Fruit fly (Drosophila melanogaster) whole organism, embryonic: ENCODE results near the gene CG32679.
A peak's percentile ranks its signal among the peaks of the same experiment; 100 is the strongest.

Experiments used
- BEAF-32 ChIP-seq: fragments of 200-800 bp; sonication (Bioruptor generic); optimal IDR thresholded peaks from 3 replicates; lab custom pipeline; 2017; ENCODE audit warnings: missing biosample characterization, missing genetic modification characterization, mild to moderate bottlenecking, moderate library complexity, missing genetic modification reagents
- Bgb ChIP-seq: fragments of 200-800 bp; sonication (Bioruptor generic); IDR thresholded peaks from 2 replicates; pipeline ENCODE4 v1.3.6; 2022; ENCODE audit warnings: missing biosample characterization, missing genetic modification characterization; ENCODE audit not compliant: partially characterized antibody
- BtbVII ChIP-seq: fragments of 200-800 bp; sonication (Bioruptor generic); optimal IDR thresholded peaks from 3 replicates; lab custom pipeline; 2017; ENCODE audit warnings: missing biosample characterization, mild to moderate bottlenecking, missing genetic modification characterization
- CG10565 ChIP-seq: fragments of 200-800 bp; sonication (Bioruptor generic); optimal IDR thresholded peaks from 3 replicates; lab custom pipeline; 2016; ENCODE audit warnings: missing biosample characterization, mild to moderate bottlenecking, missing genetic modification characterization
- CG11560 ChIP-seq: fragments of 200-800 bp; sonication (Bioruptor generic); IDR thresholded peaks from 3 replicates; pipeline ENCODE4 v1.3.6; 2022; ENCODE audit warnings: missing biosample characterization, missing genetic modification characterization
- CG12071 ChIP-seq: fragments of 200-800 bp; sonication (Bioruptor generic); optimal IDR thresholded peaks from 3 replicates; lab custom pipeline; 2018; ENCODE audit warnings: missing biosample characterization, mild to moderate bottlenecking, missing genetic modification characterization
- CG12659 ChIP-seq: fragments of 200-800 bp; sonication (Bioruptor generic); optimal IDR thresholded peaks from 3 replicates; lab custom pipeline; 2017; ENCODE audit warnings: mild to moderate bottlenecking, missing biosample characterization, missing genetic modification reagents, missing genetic modification characterization
- CG14860 ChIP-seq: fragments of 200-800 bp; sonication (Bioruptor generic); IDR thresholded peaks from 3 replicates; pipeline ENCODE4 v1.3.6; 2022; ENCODE audit warnings: missing biosample characterization, missing genetic modification characterization; ENCODE audit not compliant: partially characterized antibody
- CG1529 ChIP-seq: fragments of 200-800 bp; sonication (Bioruptor generic); optimal IDR thresholded peaks from 3 replicates; lab custom pipeline; 2018; ENCODE audit warnings: missing biosample characterization, missing genetic modification characterization
- CG15601 ChIP-seq: fragments of 200-800 bp; sonication (Bioruptor generic); optimal IDR thresholded peaks from 3 replicates; lab custom pipeline; 2019; ENCODE audit warnings: missing biosample characterization, mild to moderate bottlenecking, missing genetic modification characterization, moderate library complexity
- CG16815 ChIP-seq: fragments of 200-800 bp; sonication (Bioruptor generic); optimal IDR thresholded peaks from 3 replicates; lab custom pipeline; 2017; ENCODE audit warnings: missing biosample characterization, mild to moderate bottlenecking, missing genetic modification characterization
- CG18262 ChIP-seq: fragments of 200-800 bp; optimal IDR thresholded peaks from 3 replicates; lab custom pipeline; 2019; ENCODE audit warnings: missing biosample characterization, mild to moderate bottlenecking, missing genetic modification characterization, moderate library complexity
- CG2129 ChIP-seq: fragments of 200-800 bp; sonication (Bioruptor generic); IDR thresholded peaks from 2 replicates; pipeline ENCODE4 v1.3.6; 2022; ENCODE audit warnings: missing biosample characterization, missing genetic modification characterization; ENCODE audit not compliant: partially characterized antibody
- CG2202 ChIP-seq: fragments of 200-800 bp; sonication (Bioruptor generic); optimal IDR thresholded peaks from 2 replicates; lab custom pipeline; 2018; ENCODE audit warnings: missing biosample characterization, mild to moderate bottlenecking, missing genetic modification characterization
- CG3838 ChIP-seq: fragments of 200-800 bp; sonication (Bioruptor generic); optimal IDR thresholded peaks from 3 replicates; lab custom pipeline; 2016; ENCODE audit warnings: missing biosample characterization, missing genetic modification characterization
- CG3847 ChIP-seq: fragments of 200-800 bp; sonication (Bioruptor generic); IDR thresholded peaks from 2 replicates; pipeline ENCODE4 v1.3.6; 2022; ENCODE audit warnings: missing biosample characterization, missing genetic modification characterization
- CG7839 ChIP-seq: fragments of 200-800 bp; sonication (Bioruptor generic); optimal IDR thresholded peaks from 3 replicates; lab custom pipeline; 2018; ENCODE audit warnings: missing biosample characterization, mild to moderate bottlenecking, missing genetic modification characterization, moderate library complexity
- CG8290 ChIP-seq, 3 experiments: fragments of 200-800 bp; sonication (Bioruptor generic); optimal IDR thresholded peaks; 2 replicates each; lab custom pipeline; 2016 to 2019; ENCODE audit warnings: missing biosample characterization in 3 of 3, missing genetic modification characterization in 3 of 3, mild to moderate bottlenecking in 2 of 3, moderate library complexity in 1 of 3
- CG8359 ChIP-seq: fragments of 200-800 bp; sonication (Bioruptor generic); optimal IDR thresholded peaks from 2 replicates; lab custom pipeline; 2017; ENCODE audit warnings: missing biosample characterization, mild to moderate bottlenecking, missing genetic modification characterization, borderline replicate concordance
- Camta ChIP-seq: fragments of 200-800 bp; sonication (Bioruptor generic); optimal IDR thresholded peaks from 2 replicates; lab custom pipeline; 2016; ENCODE audit warnings: missing biosample characterization, missing genetic modification characterization
- D19B ChIP-seq: fragments of 200-800 bp; sonication (Bioruptor generic); optimal IDR thresholded peaks from 2 replicates; lab custom pipeline; 2017; ENCODE audit warnings: missing biosample characterization, mild to moderate bottlenecking, missing genetic modification characterization
- Dip2 ChIP-seq: fragments of 200-800 bp; sonication (Bioruptor generic); IDR thresholded peaks from 2 replicates; pipeline ENCODE4 v1.3.6; 2022; ENCODE audit warnings: missing biosample characterization, missing genetic modification characterization
- Dll ChIP-seq: fragments of 200-800 bp; sonication (Bioruptor generic); IDR thresholded peaks from 4 replicates; pipeline ENCODE4 v1.3.6; 2022; ENCODE audit warnings: missing biosample characterization, missing genetic modification characterization; ENCODE audit not compliant: partially characterized antibody
- Dp ChIP-seq: fragments of 200-800 bp; sonication (Bioruptor generic); optimal IDR thresholded peaks from 2 replicates; lab custom pipeline; 2018; ENCODE audit warnings: missing biosample characterization, mild to moderate bottlenecking, missing genetic modification characterization, moderate library complexity
- Dref ChIP-seq: fragments of 200-800 bp; sonication (Bioruptor generic); IDR thresholded peaks from 2 replicates; pipeline ENCODE4 v1.3.6; 2022; ENCODE audit warnings: missing biosample characterization, missing genetic modification characterization
- Hmr ChIP-seq: fragments of 200-800 bp; sonication (Bioruptor generic); optimal IDR thresholded peaks from 3 replicates; lab custom pipeline; 2017; ENCODE audit warnings: mild to moderate bottlenecking, missing biosample characterization, missing genetic modification reagents, missing genetic modification characterization
- Nf-YC ChIP-seq: fragments of 200-800 bp; optimal IDR thresholded peaks from 3 replicates; lab custom pipeline; 2019; ENCODE audit warnings: missing biosample characterization, mild to moderate bottlenecking, missing genetic modification characterization, moderate library complexity
- Pdp1 ChIP-seq, 2 experiments: fragments of 200-800 bp; sonication (Bioruptor generic); optimal IDR thresholded peaks; 3 replicates each; lab custom pipeline; 2016; ENCODE audit warnings: missing biosample characterization in 2 of 2, missing genetic modification characterization in 2 of 2, mild to moderate bottlenecking in 1 of 2, moderate library complexity in 1 of 2
- Six4 ChIP-seq: fragments of 200-800 bp; sonication (Bioruptor generic); optimal IDR thresholded peaks from 2 replicates; lab custom pipeline; 2016; ENCODE audit warnings: missing biosample characterization, missing genetic modification characterization
- ase ChIP-seq: fragments of 200-800 bp; sonication (Bioruptor generic); IDR thresholded peaks from 3 replicates; pipeline ENCODE4 v1.3.6; 2022; ENCODE audit warnings: missing biosample characterization, missing genetic modification characterization
- crp ChIP-seq, 2 experiments: fragments of 200-800 bp; sonication (Bioruptor generic); optimal IDR thresholded peaks; 2 replicates in 1 of 2; 3 replicates in 1 of 2; lab custom pipeline; 2017; ENCODE audit warnings: missing biosample characterization in 2 of 2, missing genetic modification characterization in 2 of 2, mild to moderate bottlenecking in 1 of 2, moderate library complexity in 1 of 2
- dpn ChIP-seq, 2 experiments: fragments of 200-800 bp; sonication (Bioruptor generic); optimal IDR thresholded peaks; 3 replicates each; lab custom pipeline; 2016; ENCODE audit warnings: missing biosample characterization in 2 of 2, missing genetic modification characterization in 2 of 2
- eve ChIP-seq, 2 experiments: fragments of >200 bp; optimal IDR thresholded peaks; 2 replicates each; lab custom pipeline; 2017; ENCODE audit warnings: missing biosample characterization in 2 of 2, missing genetic modification characterization in 2 of 2
- fd96Cb ChIP-seq: fragments of 200-800 bp; sonication (Bioruptor generic); optimal IDR thresholded peaks from 2 replicates; lab custom pipeline; 2018; ENCODE audit warnings: missing biosample characterization, mild to moderate bottlenecking, missing genetic modification characterization, moderate library complexity
- gfzf ChIP-seq: fragments of 200-800 bp; sonication (Bioruptor generic); optimal IDR thresholded peaks from 2 replicates; lab custom pipeline; 2016; ENCODE audit warnings: missing biosample characterization, mild to moderate bottlenecking, missing genetic modification characterization, moderate library complexity
- h ChIP-seq: fragments of >200 bp; optimal IDR thresholded peaks from 2 replicates; lab custom pipeline; 2017
- hbn ChIP-seq: fragments of 200-800 bp; sonication (Bioruptor generic); IDR thresholded peaks from 2 replicates; pipeline ENCODE4 v1.3.6; 2022; ENCODE audit warnings: missing biosample characterization, missing genetic modification characterization; ENCODE audit not compliant: partially characterized antibody
- her ChIP-seq: fragments of 200-800 bp; sonication (Bioruptor generic); optimal IDR thresholded peaks from 2 replicates; lab custom pipeline; 2016; ENCODE audit warnings: missing biosample characterization, missing genetic modification characterization
- ind ChIP-seq: fragments of 200-800 bp; sonication (Bioruptor generic); optimal IDR thresholded peaks from 3 replicates; lab custom pipeline; 2016; ENCODE audit warnings: missing biosample characterization, missing genetic modification characterization
- jing ChIP-seq: fragments of 200-800 bp; sonication (Bioruptor generic); optimal IDR thresholded peaks from 2 replicates; lab custom pipeline; 2018; ENCODE audit warnings: missing biosample characterization, mild to moderate bottlenecking, missing genetic modification characterization
- lab ChIP-seq: fragments of 200-800 bp; sonication (Bioruptor generic); optimal IDR thresholded peaks from 3 replicates; lab custom pipeline; 2017; ENCODE audit warnings: missing biosample characterization, missing genetic modification characterization, mild to moderate bottlenecking, moderate library complexity, missing genetic modification reagents
- lbe ChIP-seq: fragments of 200-800 bp; sonication (Bioruptor generic); optimal IDR thresholded peaks from 2 replicates; lab custom pipeline; 2016; ENCODE audit warnings: missing biosample characterization, mild to moderate bottlenecking, missing genetic modification characterization
- pros ChIP-seq: fragments of 200-800 bp; sonication (Bioruptor generic); optimal IDR thresholded peaks from 3 replicates; lab custom pipeline; 2019; ENCODE audit warnings: missing biosample characterization, mild to moderate bottlenecking, missing genetic modification characterization, moderate library complexity
- sna ChIP-seq: fragments of 200-800 bp; sonication (Bioruptor generic); IDR thresholded peaks from 2 replicates; pipeline ENCODE4 v1.3.6; 2022; ENCODE audit warnings: missing biosample characterization, missing genetic modification characterization; ENCODE audit not compliant: partially characterized antibody
- ssp ChIP-seq: fragments of 200-800 bp; sonication (Bioruptor generic); IDR thresholded peaks from 2 replicates; pipeline ENCODE4 v1.3.6; 2022; ENCODE audit warnings: missing biosample characterization, missing genetic modification characterization
- stwl ChIP-seq: fragments of 200-800 bp; sonication (Bioruptor generic); optimal IDR thresholded peaks from 3 replicates; lab custom pipeline; 2018; ENCODE audit warnings: missing biosample characterization, mild to moderate bottlenecking, missing genetic modification characterization, moderate library complexity
- sug ChIP-seq: fragments of 200-800 bp; optimal IDR thresholded peaks from 2 replicates; lab custom pipeline; 2019; ENCODE audit warnings: missing biosample characterization, mild to moderate bottlenecking, missing genetic modification characterization, moderate library complexity
- vnd ChIP-seq: fragments of 200-800 bp; sonication (Bioruptor generic); IDR thresholded peaks from 3 replicates; pipeline ENCODE4 v1.3.6; 2022; ENCODE audit warnings: missing biosample characterization, missing genetic modification characterization; ENCODE audit not compliant: partially characterized antibody

The CG32679 gene

dm6 chrX:10367801-10368203, 530 bp upstream of the CG32679 start, which contains the start of gene CG17841 (continued):
- TF ChIP-seq Dref (GFP tag; lab: Robert Waterston, UW), result peak; percentile 71
- TF ChIP-seq dpn (GFP tag; optimal IDR thresholded peaks at IDR 0.05; lab: Kevin White, UChicago), result no peak
- TF ChIP-seq CG12659, result peak; percentile 55
- 0 out of 2 replicates have a peak, but pooled peaks have one; percentile 20 for TF ChIP-seq hbn (GFP tag; lab: Robert Waterston, UW)
- TF ChIP-seq CG15601 (tag; lab: Kevin White, UChicago), result peak; percentile 23
- peak; percentile 64 for TF ChIP-seq ssp
- no peak for TF ChIP-seq CG2202 (tag; lab: Kevin White, UChicago)
- peak; percentile 23 for TF ChIP-seq lab (GFP tag; lab: Kevin White, UChicago)
- TF ChIP-seq Pdp1 (GFP tag; optimal IDR thresholded peaks at IDR 0.05; lab: Kevin White, UChicago), result peak in 1 of 2 experiments; percentile 38
- no peak for TF ChIP-seq CG1529
- TF ChIP-seq CG2129 (GFP tag; lab: Robert Waterston, UW), result no peak
- TF ChIP-seq crp (GFP tag; optimal IDR thresholded peaks at IDR 0.05; lab: Kevin White, UChicago), result peak in 1 of 2 experiments; percentile 11
- no peak for TF ChIP-seq CG16815
- 0 out of 2 replicates have a peak, but pooled peaks have one; percentile 29 for TF ChIP-seq sna
- peak; percentile 86 for TF ChIP-seq gfzf (GFP tag; lab: Kevin White, UChicago)
- peak; percentile 63 for TF ChIP-seq BEAF-32 (GFP tag; lab: Kevin White, UChicago)
- no peak for TF ChIP-seq Camta
- peak; percentile 83 for TF ChIP-seq Dp
- TF ChIP-seq stwl (tag; lab: Kevin White, UChicago), result peak; percentile 74
- peak; percentile 72; the same call in 2 of the 3 replicates for TF ChIP-seq CG11560 (tag; lab: Robert Waterston, UW)
- peak; percentile 60; the same call in 1 of the 4 replicates for TF ChIP-seq Dll (GFP tag; lab: Robert Waterston, UW)
- TF ChIP-seq eve (GFP tag; optimal IDR thresholded peaks at IDR 0.05; lab: Kevin White, UChicago), result no peak

- no peak for TF ChIP-seq CG8359 (GFP tag; lab: Kevin White, UChicago)
- TF ChIP-seq ind, result no peak
- no peak for TF ChIP-seq CG3838 (GFP tag; lab: Kevin White, UChicago)
- TF ChIP-seq pros, result peak; percentile 74
- TF ChIP-seq Dip2 (GFP tag; lab: Robert Waterston, UW), result no peak
- TF ChIP-seq CG14860 (GFP tag; lab: Robert Waterston, UW), result peak; percentile 95
- TF ChIP-seq ase (GFP tag; lab: Robert Waterston, UW), result no peak
- TF ChIP-seq vnd, result peak; percentile 93
- TF ChIP-seq CG10565 (GFP tag; lab: Kevin White, UChicago), result no peak
- no peak for TF ChIP-seq CG12071
- TF ChIP-seq CG18262 (tag; lab: Kevin White, UChicago), result no peak
- TF ChIP-seq sug (tag; lab: Kevin White, UChicago), result peak; percentile 49
- TF ChIP-seq lbe (GFP tag; lab: Kevin White, UChicago), result peak; percentile 47
- TF ChIP-seq fd96Cb, result no peak
- TF ChIP-seq BtbVII (GFP tag; lab: Kevin White, UChicago), result no peak
- TF ChIP-seq Six4 (GFP tag; lab: Kevin White, UChicago), result no peak
- TF ChIP-seq Bgb (GFP tag; lab: Robert Waterston, UW), result peak; percentile 96
- no peak for TF ChIP-seq CG3847
- TF ChIP-seq her (GFP tag; lab: Kevin White, UChicago), result no peak
- no peak for TF ChIP-seq h (lab: Kevin White, UChicago)
- TF ChIP-seq Nf-YC (tag; lab: Kevin White, UChicago), result peak; percentile 46
- no peak for TF ChIP-seq CG7839
- TF ChIP-seq Hmr (GFP tag; lab: Kevin White, UChicago), result peak; percentile 25
- no peak for TF ChIP-seq jing
- TF ChIP-seq D19B (GFP tag; lab: Kevin White, UChicago), result no peak
- no peak for TF ChIP-seq CG8290 (GFP tag; optimal IDR thresholded peaks at IDR 0.05; lab: Kevin White, UChicago)
- peak in 1 of 2 experiments; percentile 78 for TF ChIP-seq CG8290 (tag; optimal IDR thresholded peaks at IDR 0.05; lab: Kevin White, UChicago)
Observed at dm6 chrX:10365748-10366415, 1.4 kb downstream of the CG32679 start.
